Fruit fly (Drosophila melanogaster) whole organism, embryonic: ENCODE results near the gene CG11999.

Source experiments
- CG10209 ChIP-seq: fragments of 200-800 bp; sonication (Bioruptor generic); optimal IDR thresholded peaks from 3 replicates; lab custom pipeline; 2017; ENCODE audit warnings: missing biosample characterization, mild to moderate bottlenecking, missing genetic modification characterization, missing genetic modification reagents
- CG10321 ChIP-seq: fragments of 200-800 bp; sonication (Bioruptor generic); IDR thresholded peaks from 2 replicates; pipeline ENCODE4 v1.3.6; 2022; ENCODE audit warnings: missing biosample characterization, missing genetic modification characterization
- CG12769 ChIP-seq: fragments of 200-800 bp; sonication (Bioruptor generic); optimal IDR thresholded peaks from 2 replicates; lab custom pipeline; 2019; ENCODE audit warnings: missing biosample characterization, mild to moderate bottlenecking, missing genetic modification characterization, moderate library complexity
- CG13123 ChIP-seq: fragments of 200-800 bp; sonication (Bioruptor generic); optimal IDR thresholded peaks from 2 replicates; lab custom pipeline; 2016; ENCODE audit warnings: missing biosample characterization, missing genetic modification characterization
- CG13424 ChIP-seq: fragments of 200-800 bp; sonication (Bioruptor generic); optimal IDR thresholded peaks from 2 replicates; lab custom pipeline; 2019; ENCODE audit warnings: missing biosample characterization, mild to moderate bottlenecking, missing genetic modification characterization, moderate library complexity
- CG13775 ChIP-seq: fragments of 200-800 bp; sonication (Bioruptor generic); optimal IDR thresholded peaks from 3 replicates; lab custom pipeline; 2017; ENCODE audit warnings: missing biosample characterization, mild to moderate bottlenecking, missing genetic modification characterization
- CG13894 ChIP-seq: fragments of 200-800 bp; sonication (Bioruptor generic); optimal IDR thresholded peaks from 3 replicates; lab custom pipeline; 2018; ENCODE audit warnings: missing biosample characterization, mild to moderate bottlenecking, missing genetic modification characterization, moderate library complexity
- CG14050 ChIP-seq: fragments of 200-800 bp; sonication (Bioruptor generic); IDR thresholded peaks from 3 replicates; pipeline ENCODE4 v1.3.6; 2022; ENCODE audit warnings: missing biosample characterization, missing genetic modification characterization
- CG15514 ChIP-seq: fragments of 200-800 bp; sonication (Bioruptor generic); optimal IDR thresholded peaks from 3 replicates; lab custom pipeline; 2017; ENCODE audit warnings: missing biosample characterization, missing genetic modification characterization, mild to moderate bottlenecking, moderate library complexity, missing genetic modification reagents
- CG17385 ChIP-seq: fragments of 200-800 bp; sonication (Bioruptor generic); optimal IDR thresholded peaks from 3 replicates; lab custom pipeline; 2018; ENCODE audit warnings: missing biosample characterization, mild to moderate bottlenecking, missing genetic modification characterization
- CG2199 ChIP-seq: fragments of 200-800 bp; sonication (Bioruptor generic); IDR thresholded peaks from 3 replicates; pipeline ENCODE4 v1.3.6; 2022; ENCODE audit warnings: missing biosample characterization, missing genetic modification characterization
- CG3407 ChIP-seq: fragments of 200-800 bp; sonication (Bioruptor generic); optimal IDR thresholded peaks from 2 replicates; lab custom pipeline; 2018; ENCODE audit warnings: missing biosample characterization, mild to moderate bottlenecking, missing genetic modification characterization
- CG4424 ChIP-seq: fragments of 200-800 bp; sonication (Bioruptor generic); optimal IDR thresholded peaks from 3 replicates; lab custom pipeline; 2016; ENCODE audit warnings: missing biosample characterization, missing genetic modification characterization
- CG7987 ChIP-seq: fragments of 200-800 bp; sonication (Bioruptor generic); optimal IDR thresholded peaks from 2 replicates; lab custom pipeline; 2018; ENCODE audit warnings: missing biosample characterization, mild to moderate bottlenecking, missing genetic modification characterization, moderate library complexity
- CG8944 ChIP-seq: fragments of 200-800 bp; sonication (Bioruptor generic); optimal IDR thresholded peaks from 3 replicates; lab custom pipeline; 2016; ENCODE audit warnings: missing biosample characterization, missing genetic modification characterization
- CG9797 ChIP-seq: fragments of 200-800 bp; sonication (Bioruptor generic); optimal IDR thresholded peaks from 3 replicates; lab custom pipeline; 2018; ENCODE audit warnings: missing biosample characterization, mild to moderate bottlenecking, missing genetic modification characterization
- CG9932 ChIP-seq: fragments of 200-800 bp; sonication (Bioruptor generic); IDR thresholded peaks from 2 replicates; pipeline ENCODE4 v1.3.6; 2022; ENCODE audit warnings: missing biosample characterization, missing genetic modification characterization
- Dek ChIP-seq: fragments of 200-800 bp; sonication (Bioruptor generic); optimal IDR thresholded peaks from 3 replicates; lab custom pipeline; 2019; ENCODE audit warnings: missing biosample characterization, mild to moderate bottlenecking, missing genetic modification characterization, moderate library complexity
- ERR ChIP-seq: fragments of 200-800 bp; sonication (Bioruptor generic); optimal IDR thresholded peaks from 2 replicates; lab custom pipeline; 2016; ENCODE audit warnings: missing biosample characterization, missing genetic modification characterization
- Eip74EF ChIP-seq, 2 experiments: fragments of 200-800 bp in 1 of 2; fragments of >200 bp in 1 of 2; sonication (Bioruptor generic) in 1 of 2; optimal IDR thresholded peaks; 2 replicates each; lab custom pipeline; 2017 to 2019; ENCODE audit warnings: missing biosample characterization in 2 of 2, missing genetic modification characterization in 2 of 2, mild to moderate bottlenecking in 1 of 2, moderate library complexity in 1 of 2
- Hmr ChIP-seq: fragments of 200-800 bp; sonication (Bioruptor generic); optimal IDR thresholded peaks from 3 replicates; lab custom pipeline; 2017; ENCODE audit warnings: mild to moderate bottlenecking, missing biosample characterization, missing genetic modification reagents, missing genetic modification characterization
- Max ChIP-seq: fragments of 200-800 bp; sonication (Bioruptor generic); optimal IDR thresholded peaks from 2 replicates; lab custom pipeline; 2016; ENCODE audit warnings: missing biosample characterization, mild to moderate bottlenecking, missing genetic modification characterization
- Myb ChIP-seq: fragments of 200-800 bp; sonication (Bioruptor generic); optimal IDR thresholded peaks from 2 replicates; lab custom pipeline; 2016; ENCODE audit warnings: missing biosample characterization, missing genetic modification characterization
- Pdp1 ChIP-seq, 2 experiments: fragments of 200-800 bp; sonication (Bioruptor generic); optimal IDR thresholded peaks; 3 replicates each; lab custom pipeline; 2016; ENCODE audit warnings: missing biosample characterization in 2 of 2, missing genetic modification characterization in 2 of 2, mild to moderate bottlenecking in 1 of 2, moderate library complexity in 1 of 2
- Poxn ChIP-seq: fragments of 200-800 bp; sonication (Bioruptor generic); IDR thresholded peaks from 2 replicates; pipeline ENCODE4 v1.3.6; 2022; ENCODE audit warnings: missing biosample characterization, missing genetic modification characterization
- Ptx1 ChIP-seq: fragments of 200-800 bp; sonication (Bioruptor generic); IDR thresholded peaks from 2 replicates; pipeline ENCODE4 v1.3.6; 2022; ENCODE audit warnings: missing biosample characterization, missing genetic modification characterization
- Sry-β ChIP-seq: fragments of 200-800 bp; sonication (Bioruptor generic); optimal IDR thresholded peaks from 2 replicates; lab custom pipeline; 2018; ENCODE audit warnings: missing biosample characterization, mild to moderate bottlenecking, missing genetic modification characterization, moderate library complexity
- Trl ChIP-seq, 3 experiments: fragments of >200 bp in 2 of 3; fragments of 200-800 bp in 1 of 3; sonication (Bioruptor generic) in 1 of 3; optimal IDR thresholded peaks; 2 replicates in 1 of 3; 3 replicates in 2 of 3; lab custom pipeline; 2016 to 2017; ENCODE audit warnings: missing biosample characterization in 1 of 3, missing genetic modification characterization in 1 of 3
- Vsx1 ChIP-seq: fragments of 200-800 bp; sonication (Bioruptor generic); optimal IDR thresholded peaks from 2 replicates; lab custom pipeline; 2017; ENCODE audit warnings: missing biosample characterization, mild to moderate bottlenecking, missing genetic modification characterization, missing genetic modification reagents
- Xrp1 ChIP-seq: fragments of 200-800 bp; sonication (Bioruptor generic); IDR thresholded peaks from 2 replicates; pipeline ENCODE4 v1.3.6; 2022; ENCODE audit warnings: missing biosample characterization, missing genetic modification characterization
- az2 ChIP-seq: fragments of 200-800 bp; sonication (Bioruptor generic); optimal IDR thresholded peaks from 3 replicates; lab custom pipeline; 2016; ENCODE audit warnings: missing biosample characterization, missing genetic modification characterization
- bab2 ChIP-seq: fragments of 200-800 bp; sonication (Bioruptor generic); optimal IDR thresholded peaks from 2 replicates; lab custom pipeline; 2016; ENCODE audit warnings: missing biosample characterization, missing genetic modification characterization
- cato ChIP-seq: fragments of 200-800 bp; sonication (Bioruptor generic); optimal IDR thresholded peaks from 2 replicates; lab custom pipeline; 2016; ENCODE audit warnings: missing biosample characterization, missing genetic modification characterization, borderline replicate concordance
- chinmo ChIP-seq: fragments of 200-800 bp; sonication (Bioruptor generic); IDR thresholded peaks from 4 replicates; pipeline ENCODE4 v1.3.6; 2022; ENCODE audit warnings: missing biosample characterization, missing genetic modification characterization; ENCODE audit not compliant: partially characterized antibody
- eve ChIP-seq, 2 experiments: fragments of >200 bp; optimal IDR thresholded peaks; 2 replicates each; lab custom pipeline; 2017; ENCODE audit warnings: missing biosample characterization in 2 of 2, missing genetic modification characterization in 2 of 2
- gsb-n ChIP-seq: fragments of 200-800 bp; sonication (Bioruptor generic); optimal IDR thresholded peaks from 3 replicates; lab custom pipeline; 2018; ENCODE audit warnings: missing biosample characterization, mild to moderate bottlenecking, missing genetic modification characterization
- gt ChIP-seq: fragments of 200-800 bp; sonication (Bioruptor generic); IDR thresholded peaks from 2 replicates; pipeline ENCODE4 v1.3.6; 2022; ENCODE audit warnings: missing biosample characterization, missing genetic modification characterization
- h ChIP-seq: fragments of >200 bp; optimal IDR thresholded peaks from 2 replicates; lab custom pipeline; 2017
- kay ChIP-seq: fragments of 200-800 bp; sonication (Bioruptor generic); optimal IDR thresholded peaks from 2 replicates; lab custom pipeline; 2016; ENCODE audit warnings: missing biosample characterization, missing genetic modification characterization
- klu ChIP-seq: fragments of 200-800 bp; sonication (Bioruptor generic); IDR thresholded peaks from 2 replicates; pipeline ENCODE4 v1.3.6; 2022; ENCODE audit warnings: missing biosample characterization, missing genetic modification characterization
- otp ChIP-seq: fragments of 200-800 bp; sonication (Bioruptor generic); IDR thresholded peaks from 3 replicates; pipeline ENCODE4, ENCODE4 v1.3.6; 2022; ENCODE audit warnings: missing biosample characterization, missing genetic modification characterization
- pita ChIP-seq: fragments of 200-800 bp; sonication (Bioruptor generic); optimal IDR thresholded peaks from 2 replicates; lab custom pipeline; 2017; ENCODE audit warnings: missing biosample characterization, mild to moderate bottlenecking, missing genetic modification characterization
- seq ChIP-seq: fragments of 200-800 bp; sonication (Bioruptor generic); IDR thresholded peaks from 2 replicates; pipeline ENCODE4 v1.3.6; 2022; ENCODE audit warnings: missing biosample characterization, missing genetic modification characterization
- ssp ChIP-seq: fragments of 200-800 bp; sonication (Bioruptor generic); IDR thresholded peaks from 2 replicates; pipeline ENCODE4 v1.3.6; 2022; ENCODE audit warnings: missing biosample characterization, missing genetic modification characterization
- sug ChIP-seq: fragments of 200-800 bp; optimal IDR thresholded peaks from 2 replicates; lab custom pipeline; 2019; ENCODE audit warnings: missing biosample characterization, mild to moderate bottlenecking, missing genetic modification characterization, moderate library complexity
- tgo ChIP-seq: fragments of 200-800 bp; sonication (Bioruptor generic); IDR thresholded peaks from 3 replicates; pipeline ENCODE4 v1.3.6; 2022; ENCODE audit warnings: missing biosample characterization, missing genetic modification characterization
- trh ChIP-seq: fragments of 200-800 bp; sonication (Bioruptor generic); optimal IDR thresholded peaks from 2 replicates; lab custom pipeline; 2016; ENCODE audit warnings: missing biosample characterization, missing genetic modification characterization
- twi ChIP-seq: fragments of 200-800 bp; optimal IDR thresholded peaks from 2 replicates; lab custom pipeline; 2019; ENCODE audit warnings: missing biosample characterization, mild to moderate bottlenecking, missing genetic modification characterization, moderate library complexity
- wdn ChIP-seq: fragments of 200-800 bp; sonication (Bioruptor generic); IDR thresholded peaks from 2 replicates; pipeline ENCODE4 v1.3.6; 2022; ENCODE audit warnings: missing biosample characterization, missing genetic modification characterization
- zf30C ChIP-seq: fragments of 200-800 bp; sonication (Bioruptor generic); optimal IDR thresholded peaks from 3 replicates; lab custom pipeline; 2018; ENCODE audit warnings: missing biosample characterization, mild to moderate bottlenecking, missing genetic modification characterization
- zfh1 ChIP-seq: fragments of 200-800 bp; sonication (Bioruptor generic); IDR thresholded peaks from 3 replicates; pipeline ENCODE4 v1.3.6; 2022; ENCODE audit warnings: missing biosample characterization, missing genetic modification characterization

CG11999 gene

dm6 chr3R:5315050-5315643, 39.4 kb downstream of the CG11999 start (continued):
- TF ChIP-seq zf30C (no peak), gsb-n (no peak), h (lab: Kevin White, UChicago) (no peak), kay (no peak), twi (tag; lab: Kevin White, UChicago) (peak; percentile 20), CG7987 (GFP tag; lab: Kevin White, UChicago) (no peak), wdn (GFP tag; lab: Robert Waterston, UW) (no peak), CG13424 (no peak), chinmo (peak; percentile 79; the same call in 1 of the 4 replicates), Max (GFP tag; lab: Kevin White, UChicago) (no peak), CG9932 (no peak), Ptx1 (no peak), CG10209 (GFP tag; lab: Kevin White, UChicago) (no peak), otp (GFP tag; lab: Robert Waterston, UW) (0 out of 3 replicates have a peak, but pooled peaks have one; percentile 53), trh (GFP tag; lab: Kevin White, UChicago) (no peak), Trl (optimal IDR thresholded peaks at IDR 0.05; lab: Kevin White, UChicago) (no peak), Trl (GFP tag; optimal IDR thresholded peaks at IDR 0.05; lab: Kevin White, UChicago) (no peak), Xrp1 (GFP tag; lab: Robert Waterston, UW) (no peak), Vsx1 (GFP tag; lab: Kevin White, UChicago) (no peak), ssp (GFP tag; lab: Robert Waterston, UW) (no peak), CG13775 (GFP tag; lab: Kevin White, UChicago) (no peak), bab2 (GFP tag; lab: Kevin White, UChicago) (no peak), Sry-β (no peak), Eip74EF (GFP tag; optimal IDR thresholded peaks at IDR 0.05; lab: Kevin White, UChicago) (no peak), CG9797 (GFP tag; lab: Kevin White, UChicago) (no peak), CG14050 (no peak), Poxn (GFP tag; lab: Robert Waterston, UW) (no peak), eve (GFP tag; optimal IDR thresholded peaks at IDR 0.05; lab: Kevin White, UChicago) (no peak), cato (GFP tag; lab: Kevin White, UChicago) (no peak), Dek (tag; lab: Kevin White, UChicago) (no peak), seq (no peak), CG3407 (GFP tag; lab: Kevin White, UChicago) (no peak), Myb (GFP tag; lab: Kevin White, UChicago) (no peak), klu (GFP tag; lab: Robert Waterston, UW) (no peak), CG15514 (GFP tag; lab: Kevin White, UChicago) (no peak), CG13123 (GFP tag; lab: Kevin White, UChicago) (no peak), CG8944 (no peak), CG10321 (GFP tag; lab: Robert Waterston, UW) (no peak), ERR (no peak), Hmr (no peak), CG4424 (GFP tag; lab: Kevin White, UChicago) (no peak), zfh1 (GFP tag; lab: Robert Waterston, UW) (no peak), CG12769 (tag; lab: Kevin White, UChicago) (peak; percentile 79), sug (tag; lab: Kevin White, UChicago) (peak; percentile 20), CG17385 (GFP tag; lab: Kevin White, UChicago) (no peak), pita (GFP tag; lab: Kevin White, UChicago) (no peak), CG2199 (GFP tag; lab: Robert Waterston, UW) (0 out of 3 replicates have a peak, but pooled peaks have one; percentile 59), Pdp1 (GFP tag; optimal IDR thresholded peaks at IDR 0.05; lab: Kevin White, UChicago) (peak in 1 of 2 experiments; percentile 16), CG13894 (tag; lab: Kevin White, UChicago) (peak; percentile 88), az2 (GFP tag; lab: Kevin White, UChicago) (no peak), tgo (GFP tag; lab: Robert Waterston, UW) (no peak), gt (GFP tag; lab: Robert Waterston, UW) (no peak)
